Fruit fly (Drosophila melanogaster) whole organism, embryonic: ENCODE measurements around the gene CG31515.

Source experiments
- Ada2b ChIP-seq: fragments of 200-800 bp; sonication (Bioruptor generic); IDR thresholded peaks from 2 replicates; pipeline ENCODE4 v1.3.6; 2022; ENCODE audit warnings: missing biosample characterization, missing genetic modification characterization
- Bdp1 ChIP-seq: fragments of 200-800 bp; sonication (Bioruptor generic); optimal IDR thresholded peaks from 3 replicates; lab custom pipeline; 2016; ENCODE audit warnings: missing biosample characterization, missing genetic modification characterization
- Blimp-1 ChIP-seq: fragments of 200-800 bp; sonication (Bioruptor generic); optimal IDR thresholded peaks from 3 replicates; lab custom pipeline; 2018; ENCODE audit warnings: missing biosample characterization, missing genetic modification characterization, mild to moderate bottlenecking, moderate library complexity, missing genetic modification reagents
- CG10274 ChIP-seq: fragments of 200-800 bp; sonication (Bioruptor generic); optimal IDR thresholded peaks from 3 replicates; lab custom pipeline; 2017; ENCODE audit warnings: missing biosample characterization, mild to moderate bottlenecking, missing genetic modification characterization
- CG10431 ChIP-seq: fragments of 200-800 bp; sonication (Bioruptor generic); optimal IDR thresholded peaks from 3 replicates; lab custom pipeline; 2018; ENCODE audit warnings: missing biosample characterization, mild to moderate bottlenecking, missing genetic modification characterization
- CG14860 ChIP-seq: fragments of 200-800 bp; sonication (Bioruptor generic); IDR thresholded peaks from 3 replicates; pipeline ENCODE4 v1.3.6; 2022; ENCODE audit warnings: missing biosample characterization, missing genetic modification characterization; ENCODE audit not compliant: partially characterized antibody
- CG15073 ChIP-seq: fragments of 200-800 bp; sonication (Bioruptor generic); optimal IDR thresholded peaks from 2 replicates; lab custom pipeline; 2016; ENCODE audit warnings: missing biosample characterization, missing genetic modification characterization
- CG1792 ChIP-seq: fragments of 200-800 bp; sonication (Bioruptor generic); optimal IDR thresholded peaks from 2 replicates; lab custom pipeline; 2016; ENCODE audit warnings: missing biosample characterization, missing genetic modification characterization
- CG18476 ChIP-seq: fragments of 200-800 bp; sonication (Bioruptor generic); optimal IDR thresholded peaks from 2 replicates; lab custom pipeline; 2016; ENCODE audit warnings: missing biosample characterization, mild to moderate bottlenecking, missing genetic modification characterization
- CG32532 ChIP-seq: fragments of 200-800 bp; sonication (Bioruptor generic); IDR thresholded peaks from 2 replicates; pipeline ENCODE4 v1.3.6; 2022; ENCODE audit warnings: missing biosample characterization, missing genetic modification characterization
- CG32767 ChIP-seq: fragments of 200-800 bp; sonication (Bioruptor generic); IDR thresholded peaks from 2 replicates; pipeline ENCODE4 v1.3.6; 2022; ENCODE audit warnings: missing biosample characterization, missing genetic modification characterization
- CG3281 ChIP-seq: fragments of 200-800 bp; sonication (Bioruptor generic); optimal IDR thresholded peaks from 3 replicates; lab custom pipeline; 2017; ENCODE audit warnings: missing biosample characterization, mild to moderate bottlenecking, missing genetic modification characterization
- CG3995 ChIP-seq: fragments of 200-800 bp; sonication (Bioruptor generic); optimal IDR thresholded peaks from 3 replicates; lab custom pipeline; 2016; ENCODE audit warnings: missing biosample characterization, missing genetic modification characterization
- CG4328 ChIP-seq: fragments of 200-800 bp; sonication (Bioruptor generic); optimal IDR thresholded peaks from 3 replicates; lab custom pipeline; 2017; ENCODE audit warnings: missing biosample characterization, missing genetic modification reagents, missing genetic modification characterization
- CG4424 ChIP-seq: fragments of 200-800 bp; sonication (Bioruptor generic); optimal IDR thresholded peaks from 3 replicates; lab custom pipeline; 2016; ENCODE audit warnings: missing biosample characterization, missing genetic modification characterization
- CG4730 ChIP-seq: fragments of 200-800 bp; sonication (Bioruptor generic); IDR thresholded peaks from 2 replicates; pipeline ENCODE4 v1.3.6; 2022; ENCODE audit warnings: missing biosample characterization, missing genetic modification characterization
- CG6791 ChIP-seq: fragments of 200-800 bp; sonication (Bioruptor generic); IDR thresholded peaks from 3 replicates; pipeline ENCODE4 v1.3.6; 2022; ENCODE audit warnings: missing biosample characterization, missing genetic modification characterization; ENCODE audit not compliant: partially characterized antibody
- CG6854 ChIP-seq: fragments of 200-800 bp; sonication (Bioruptor generic); optimal IDR thresholded peaks from 3 replicates; lab custom pipeline; 2017; ENCODE audit warnings: missing biosample characterization, mild to moderate bottlenecking, missing genetic modification characterization
- CG7745 ChIP-seq: fragments of 200-800 bp; sonication (Bioruptor generic); optimal IDR thresholded peaks from 2 replicates; lab custom pipeline; 2018; ENCODE audit warnings: missing biosample characterization, mild to moderate bottlenecking, missing genetic modification characterization, moderate library complexity
- CG9609 ChIP-seq: fragments of 200-800 bp; sonication (Bioruptor generic); optimal IDR thresholded peaks from 3 replicates; lab custom pipeline; 2016; ENCODE audit warnings: missing biosample characterization, missing genetic modification characterization
- Camta ChIP-seq: fragments of 200-800 bp; sonication (Bioruptor generic); optimal IDR thresholded peaks from 2 replicates; lab custom pipeline; 2016; ENCODE audit warnings: missing biosample characterization, missing genetic modification characterization
- E2f2 ChIP-seq: fragments of 200-800 bp; sonication (Bioruptor generic); IDR thresholded peaks from 2 replicates; pipeline ENCODE4 v1.3.6; 2022; ENCODE audit warnings: missing biosample characterization, missing genetic modification characterization
- HLHmδ ChIP-seq: fragments of 200-800 bp; sonication (Bioruptor generic); optimal IDR thresholded peaks from 2 replicates; lab custom pipeline; 2018; ENCODE audit warnings: missing biosample characterization, mild to moderate bottlenecking, missing genetic modification characterization, moderate library complexity
- MTF-1 ChIP-seq: fragments of 200-800 bp; sonication (Bioruptor generic); optimal IDR thresholded peaks from 2 replicates; lab custom pipeline; 2018; ENCODE audit warnings: missing biosample characterization, mild to moderate bottlenecking, missing genetic modification characterization, borderline replicate concordance
- Meics ChIP-seq: fragments of 200-800 bp; sonication (Bioruptor generic); optimal IDR thresholded peaks from 2 replicates; lab custom pipeline; 2017; ENCODE audit warnings: missing biosample characterization, mild to moderate bottlenecking, missing genetic modification characterization
- NC2β ChIP-seq: fragments of 200-800 bp; sonication (Bioruptor generic); optimal IDR thresholded peaks from 2 replicates; lab custom pipeline; 2016; ENCODE audit warnings: missing biosample characterization, missing genetic modification characterization
- Nf-YA ChIP-seq: fragments of 200-800 bp; sonication (Bioruptor generic); IDR thresholded peaks from 2 replicates; pipeline ENCODE4 v1.3.6; 2022; ENCODE audit warnings: missing biosample characterization, missing genetic modification characterization
- Opbp ChIP-seq: fragments of 200-800 bp; sonication (Bioruptor generic); IDR thresholded peaks from 3 replicates; pipeline ENCODE4 v1.3.6; 2022; ENCODE audit warnings: missing biosample characterization, missing genetic modification characterization; ENCODE audit not compliant: partially characterized antibody
- Pdp1 ChIP-seq, 2 experiments: fragments of 200-800 bp; sonication (Bioruptor generic); optimal IDR thresholded peaks; 3 replicates each; lab custom pipeline; 2016; ENCODE audit warnings: missing biosample characterization in 2 of 2, missing genetic modification characterization in 2 of 2, mild to moderate bottlenecking in 1 of 2, moderate library complexity in 1 of 2
- Poxn ChIP-seq: fragments of 200-800 bp; sonication (Bioruptor generic); IDR thresholded peaks from 2 replicates; pipeline ENCODE4 v1.3.6; 2022; ENCODE audit warnings: missing biosample characterization, missing genetic modification characterization
- ase ChIP-seq: fragments of 200-800 bp; sonication (Bioruptor generic); IDR thresholded peaks from 3 replicates; pipeline ENCODE4 v1.3.6; 2022; ENCODE audit warnings: missing biosample characterization, missing genetic modification characterization
- br ChIP-seq: fragments of >200 bp; optimal IDR thresholded peaks from 2 replicates; lab custom pipeline; 2017
- corto ChIP-seq: fragments of 200-800 bp; sonication (Bioruptor generic); optimal IDR thresholded peaks from 2 replicates; lab custom pipeline; 2016; ENCODE audit warnings: missing biosample characterization, mild to moderate bottlenecking, missing genetic modification characterization, moderate library complexity
- fd64A ChIP-seq: fragments of 200-800 bp; sonication (Bioruptor generic); optimal IDR thresholded peaks from 3 replicates; lab custom pipeline; 2018; ENCODE audit warnings: missing biosample characterization, mild to moderate bottlenecking, missing genetic modification characterization
- fu2 ChIP-seq: fragments of 200-800 bp; sonication (Bioruptor generic); optimal IDR thresholded peaks from 2 replicates; lab custom pipeline; 2016; ENCODE audit warnings: missing biosample characterization, missing genetic modification characterization
- gce ChIP-seq: fragments of 200-800 bp; sonication (Bioruptor generic); IDR thresholded peaks from 3 replicates; pipeline ENCODE4 v1.3.6; 2022; ENCODE audit warnings: missing biosample characterization, missing genetic modification characterization
- gem ChIP-seq: fragments of 200-800 bp; sonication (Bioruptor generic); optimal IDR thresholded peaks from 2 replicates; lab custom pipeline; 2019; ENCODE audit warnings: missing biosample characterization, mild to moderate bottlenecking, missing genetic modification characterization, moderate library complexity
- grn ChIP-seq: fragments of 200-800 bp; sonication (Bioruptor generic); optimal IDR thresholded peaks from 3 replicates; lab custom pipeline; 2017; ENCODE audit warnings: missing biosample characterization, missing genetic modification characterization
- h ChIP-seq: fragments of >200 bp; optimal IDR thresholded peaks from 2 replicates; lab custom pipeline; 2017
- her ChIP-seq: fragments of 200-800 bp; sonication (Bioruptor generic); optimal IDR thresholded peaks from 2 replicates; lab custom pipeline; 2016; ENCODE audit warnings: missing biosample characterization, missing genetic modification characterization
- inv ChIP-seq: fragments of 200-800 bp; sonication (Bioruptor generic); IDR thresholded peaks from 2 replicates; pipeline ENCODE4 v1.3.6; 2022; ENCODE audit warnings: missing biosample characterization, missing genetic modification characterization; ENCODE audit not compliant: partially characterized antibody
- kah ChIP-seq: fragments of 200-800 bp; sonication (Bioruptor generic); optimal IDR thresholded peaks from 2 replicates; lab custom pipeline; 2018; ENCODE audit warnings: missing biosample characterization, mild to moderate bottlenecking, missing genetic modification characterization
- lab ChIP-seq: fragments of 200-800 bp; sonication (Bioruptor generic); optimal IDR thresholded peaks from 3 replicates; lab custom pipeline; 2017; ENCODE audit warnings: missing biosample characterization, missing genetic modification characterization, mild to moderate bottlenecking, moderate library complexity, missing genetic modification reagents
- pzg ChIP-seq: fragments of 200-800 bp; sonication (Bioruptor generic); optimal IDR thresholded peaks from 3 replicates; lab custom pipeline; 2018; ENCODE audit warnings: missing biosample characterization, mild to moderate bottlenecking, missing genetic modification characterization, moderate library complexity
- schlank ChIP-seq: fragments of 200-800 bp; sonication (Bioruptor generic); optimal IDR thresholded peaks from 2 replicates; lab custom pipeline; 2018; ENCODE audit warnings: missing biosample characterization, mild to moderate bottlenecking, missing genetic modification characterization
- scrt ChIP-seq: fragments of 200-800 bp; sonication (Bioruptor generic); optimal IDR thresholded peaks from 2 replicates; lab custom pipeline; 2018; ENCODE audit warnings: missing biosample characterization, mild to moderate bottlenecking, missing genetic modification characterization, moderate library complexity
- sens-2 ChIP-seq: fragments of 200-800 bp; sonication (Bioruptor generic); IDR thresholded peaks from 2 replicates; pipeline ENCODE4 v1.3.6; 2022; ENCODE audit warnings: missing biosample characterization, missing genetic modification characterization
- tap ChIP-seq: fragments of 200-800 bp; optimal IDR thresholded peaks from 3 replicates; lab custom pipeline; 2019; ENCODE audit warnings: missing biosample characterization, mild to moderate bottlenecking, missing genetic modification characterization, moderate library complexity
- zen2 ChIP-seq: fragments of 200-800 bp; sonication (Bioruptor generic); IDR thresholded peaks from 3 replicates; pipeline ENCODE4 v1.3.6; 2022; ENCODE audit warnings: missing biosample characterization, missing genetic modification characterization; ENCODE audit not compliant: partially characterized antibody

Gene CG31515

DNA sequence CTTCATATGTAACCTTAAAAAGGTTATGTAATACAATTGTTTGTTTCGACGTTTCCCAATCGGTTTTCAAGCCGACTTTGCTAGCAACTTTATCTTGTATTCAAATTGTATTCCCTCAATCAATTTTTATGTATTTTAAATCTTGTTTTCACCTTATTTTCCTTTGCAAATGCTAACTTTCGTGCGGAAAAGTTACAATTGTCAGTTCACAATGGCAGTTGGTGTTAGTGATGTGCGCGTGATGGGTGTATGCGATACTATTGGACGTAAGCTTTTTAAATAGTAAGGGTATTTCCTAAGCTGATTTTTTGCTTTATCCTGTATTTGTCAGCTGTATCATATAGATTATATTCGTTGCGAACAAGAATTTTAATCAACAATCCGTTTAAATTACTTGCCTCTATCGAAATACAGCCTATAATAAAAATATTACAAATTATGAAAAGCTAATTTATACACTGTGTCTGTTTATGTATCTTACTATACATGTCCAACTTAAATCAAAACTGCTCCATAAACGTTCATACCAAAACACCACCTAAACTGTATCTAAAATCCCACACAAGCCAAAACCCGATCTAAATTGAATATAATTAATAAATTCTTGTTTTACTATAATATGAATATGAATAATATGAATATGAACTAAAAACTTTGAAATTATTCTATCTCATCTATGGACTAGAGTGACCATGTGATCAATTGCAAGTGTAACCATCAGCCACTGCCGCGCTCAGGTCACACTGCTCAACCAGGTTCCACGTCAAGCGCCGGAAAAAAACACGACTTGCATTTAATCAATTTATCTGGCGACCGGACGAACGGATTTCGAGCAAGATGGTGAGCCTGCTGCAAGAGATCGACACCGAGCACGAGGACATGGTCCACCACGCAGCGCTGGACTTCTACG, 32.6 kb downstream of the CG31515 start, which contains the start of the genes ATPsynCF6 and Sec13 (continued):
- TF ChIP-seq Camta (GFP tag; lab: Kevin White, UChicago) (no peak), gem (peak; percentile 71), Opbp (peak; percentile 95), Blimp-1 (GFP tag; lab: Kevin White, UChicago) (peak; percentile 56), sens-2 (no peak), CG6791 (GFP tag; lab: Robert Waterston, UW) (peak; percentile 91), pzg (GFP tag; lab: Kevin White, UChicago) (peak; percentile 56), CG7745 (tag; lab: Kevin White, UChicago) (no peak), fu2 (GFP tag; lab: Kevin White, UChicago) (no peak), kah (GFP tag; lab: Kevin White, UChicago) (no peak), h (lab: Kevin White, UChicago) (no peak), CG4424 (GFP tag; lab: Kevin White, UChicago) (peak; percentile 61), schlank (tag; lab: Kevin White, UChicago) (no peak), CG15073 (GFP tag; lab: Kevin White, UChicago) (no peak), CG4328 (GFP tag; lab: Kevin White, UChicago) (peak; percentile 31), grn (GFP tag; lab: Kevin White, UChicago) (no peak), Nf-YA (GFP tag; lab: Robert Waterston, UW) (no peak), gce (GFP tag; lab: Robert Waterston, UW) (no peak), CG4730 (GFP tag; lab: Robert Waterston, UW) (peak; percentile 22; the same call in 1 of the 2 replicates), MTF-1 (GFP tag; lab: Kevin White, UChicago) (no peak), CG3281 (GFP tag; lab: Kevin White, UChicago) (peak; percentile 62), ase (GFP tag; lab: Robert Waterston, UW) (peak; percentile 56; the same call in 1 of the 3 replicates), Pdp1 (GFP tag; optimal IDR thresholded peaks at IDR 0.05; lab: Kevin White, UChicago) (peak; percentile 25 to 99), NC2β (GFP tag; lab: Kevin White, UChicago) (no peak), CG14860 (GFP tag; lab: Robert Waterston, UW) (peak; percentile 87), zen2 (GFP tag; lab: Robert Waterston, UW) (peak; percentile 78), CG9609 (GFP tag; lab: Kevin White, UChicago) (no peak), corto (GFP tag; lab: Kevin White, UChicago) (no peak), CG10274 (no peak), HLHmδ (GFP tag; lab: Kevin White, UChicago) (no peak), Ada2b (GFP tag; lab: Robert Waterston, UW) (peak; percentile 66), Meics (GFP tag; lab: Kevin White, UChicago) (peak; percentile 63), Bdp1 (no peak), CG10431 (GFP tag; lab: Kevin White, UChicago) (no peak), scrt (GFP tag; lab: Kevin White, UChicago) (no peak), her (GFP tag; lab: Kevin White, UChicago) (peak; percentile 10), CG32532 (GFP tag; lab: Robert Waterston, UW) (peak; percentile 77), fd64A (GFP tag; lab: Kevin White, UChicago) (no peak), tap (peak; percentile 58), br (lab: Kevin White, UChicago) (no peak), E2f2 (GFP tag; lab: Robert Waterston, UW) (no peak), CG6854 (no peak), Poxn (peak; percentile 3; the same call in 1 of the 2 replicates), CG1792 (GFP tag; lab: Kevin White, UChicago) (no peak), CG32767 (no peak), inv (GFP tag; lab: Robert Waterston, UW) (peak; percentile 95), CG18476 (GFP tag; lab: Kevin White, UChicago) (peak; percentile 29), lab (GFP tag; lab: Kevin White, UChicago) (peak; percentile 49), CG3995 (GFP tag; lab: Kevin White, UChicago) (peak; percentile 47)
